Worm (Caenorhabditis elegans): ENCODE results near the gene ssp-10.

- TF ChIP-seq ets-4 (GFP tag; optimal IDR thresholded peaks at IDR 0.05): no peak
- no peak for TF ChIP-seq aptf-3 (GFP tag; IDR thresholded peaks at IDR 0.05)
- TF ChIP-seq F49E8.2 (tag; optimal IDR thresholded peaks at IDR 0.05; ENCODE audit: insufficient read depth): no peak
- TF ChIP-seq fkh-3 (tag; optimal IDR thresholded peaks at IDR 0.05): no peak
Measured at ce11 chrIV:9855712-9856111, 4.9 kb upstream of the ssp-10 start, which contains the start of gene K07F5.12.
